Worm (Caenorhabditis elegans) whole organism, late embryonic: ENCODE data around the gene git-1.

Experiments used
- Y22D7AL.16 ChIP-seq: sonication (generic microtip); optimal IDR thresholded peaks from 2 replicates; lab custom pipeline; 2016; ENCODE audit warnings: missing genetic modification characterization, missing compliant biosample characterization
- ama-1 ChIP-seq: fragments of 150-350 bp; optimal IDR thresholded peaks from 2 replicates; lab custom pipeline; 2014
- ceh-18 ChIP-seq: sonication (generic microtip); optimal IDR thresholded peaks from 2 replicates; lab custom pipeline; 2016; ENCODE audit warnings: missing genetic modification characterization, missing compliant biosample characterization
- ceh-19 ChIP-seq: fragments of 200-800 bp; sonication (Bioruptor generic); optimal IDR thresholded peaks from 2 replicates; lab custom pipeline; 2018; ENCODE audit warnings: mild to moderate bottlenecking, missing genetic modification characterization, missing compliant biosample characterization
- ceh-2 ChIP-seq: sonication (generic microtip); optimal IDR thresholded peaks from 2 replicates; lab custom pipeline; 2016; ENCODE audit warnings: missing genotype, missing genetic modification characterization, missing compliant biosample characterization
- ceh-22 ChIP-seq: sonication (generic microtip); optimal IDR thresholded peaks from 2 replicates; lab custom pipeline; 2017; ENCODE audit warnings: missing biosample characterization, missing genetic modification characterization
- ceh-24 ChIP-seq: sonication (generic microtip); optimal IDR thresholded peaks from 2 replicates; lab custom pipeline; 2016; ENCODE audit warnings: mild to moderate bottlenecking, missing genetic modification characterization, missing compliant biosample characterization
- ceh-30 ChIP-seq: fragments of 150-350 bp; optimal IDR thresholded peaks from 2 replicates; lab custom pipeline; 2014; ENCODE audit warnings: missing biosample characterization, missing genetic modification characterization
- ceh-31 ChIP-seq: sonication (generic microtip); optimal IDR thresholded peaks from 2 replicates; lab custom pipeline; 2016; ENCODE audit warnings: missing genetic modification characterization, missing compliant biosample characterization
- ceh-48 ChIP-seq: sonication (generic microtip); optimal IDR thresholded peaks from 2 replicates; lab custom pipeline; 2016; ENCODE audit warnings: missing genetic modification characterization, inconsistent platforms, missing compliant biosample characterization
- ceh-6 ChIP-seq: fragments of 200-800 bp; sonication (Bioruptor generic); optimal IDR thresholded peaks from 2 replicates; lab custom pipeline; 2018; ENCODE audit warnings: mild to moderate bottlenecking, missing genetic modification characterization, missing compliant biosample characterization
- che-1 ChIP-seq: sonication (generic microtip); optimal IDR thresholded peaks from 2 replicates; lab custom pipeline; 2016; ENCODE audit warnings: mild to moderate bottlenecking, missing genetic modification characterization, missing compliant biosample characterization
- dmd-4 ChIP-seq: sonication (generic microtip); optimal IDR thresholded peaks from 2 replicates; lab custom pipeline; 2016; ENCODE audit warnings: borderline replicate concordance, missing genetic modification characterization, missing compliant biosample characterization
- elt-2 ChIP-seq: sonication (generic microtip); optimal IDR thresholded peaks from 2 replicates; lab custom pipeline; 2016; ENCODE audit warnings: missing genetic modification reagents, missing genetic modification characterization, missing compliant biosample characterization
- elt-4 ChIP-seq: sonication (generic microtip); optimal IDR thresholded peaks from 2 replicates; lab custom pipeline; 2016; ENCODE audit warnings: missing genetic modification characterization, missing compliant biosample characterization
- fkh-10 ChIP-seq: fragments of 150-350 bp; optimal IDR thresholded peaks from 2 replicates; lab custom pipeline; 2014; ENCODE audit warnings: missing biosample characterization, missing genetic modification reagents, missing genetic modification characterization
- hlh-13 ChIP-seq: fragments of 200-800 bp; sonication (Bioruptor generic); optimal IDR thresholded peaks from 2 replicates; lab custom pipeline; 2018; ENCODE audit warnings: mild to moderate bottlenecking, missing genetic modification characterization, missing compliant biosample characterization
- hlh-15 ChIP-seq: sonication (generic microtip); optimal IDR thresholded peaks from 2 replicates; lab custom pipeline; 2016; ENCODE audit warnings: missing genetic modification characterization, missing compliant biosample characterization
- hlh-30 ChIP-seq: sonication (generic microtip); optimal IDR thresholded peaks from 2 replicates; lab custom pipeline; 2017; ENCODE audit warnings: antibody characterized with exemption, missing genetic modification characterization, missing compliant biosample characterization; ENCODE audit not compliant: insufficient read depth
- madf-2 ChIP-seq: sonication (generic microtip); optimal IDR thresholded peaks from 2 replicates; lab custom pipeline; 2017; ENCODE audit warnings: missing genetic modification characterization, missing compliant biosample characterization
- nfya-1 ChIP-seq: sonication (generic microtip); optimal IDR thresholded peaks from 2 replicates; lab custom pipeline; 2017; ENCODE audit warnings: missing genetic modification characterization, mild to moderate bottlenecking, missing compliant biosample characterization, antibody characterized with exemption, moderate library complexity
- nhr-232 ChIP-seq: sonication (generic microtip); optimal IDR thresholded peaks from 2 replicates; lab custom pipeline; 2016; ENCODE audit warnings: missing genetic modification characterization, missing compliant biosample characterization
- npax-4 ChIP-seq: sonication (generic microtip); optimal IDR thresholded peaks from 2 replicates; lab custom pipeline; 2016; ENCODE audit warnings: missing genetic modification characterization, missing compliant biosample characterization
- odd-2 ChIP-seq: sonication (generic microtip); optimal IDR thresholded peaks from 2 replicates; lab custom pipeline; 2017; ENCODE audit warnings: antibody characterized with exemption, mild to moderate bottlenecking, missing genetic modification characterization, missing compliant biosample characterization
- pag-3 ChIP-seq: sonication (generic microtip); optimal IDR thresholded peaks from 2 replicates; lab custom pipeline; 2016; ENCODE audit warnings: missing compliant biosample characterization, missing genetic modification characterization, borderline replicate concordance
- pat-9 ChIP-seq: fragments of 200-800 bp; sonication (Bioruptor generic); optimal IDR thresholded peaks from 2 replicates; lab custom pipeline; 2018; ENCODE audit warnings: mild to moderate bottlenecking, missing genetic modification characterization, moderate library complexity, missing compliant biosample characterization
- pha-2 ChIP-seq: sonication (generic microtip); optimal IDR thresholded peaks from 2 replicates; lab custom pipeline; 2017; ENCODE audit warnings: mild to moderate bottlenecking, missing genetic modification characterization, missing compliant biosample characterization
- pha-4 ChIP-seq: fragments of 150-350 bp; optimal IDR thresholded peaks from 2 replicates; lab custom pipeline; 2018; ENCODE audit warnings: missing biosample characterization, missing genetic modification reagents, missing genetic modification characterization
- pqm-1 ChIP-seq: sonication (generic microtip); optimal IDR thresholded peaks from 2 replicates; lab custom pipeline; 2016; ENCODE audit warnings: missing genetic modification characterization, missing compliant biosample characterization
- sdc-2 ChIP-seq: sonication (generic microtip); optimal IDR thresholded peaks from 2 replicates; lab custom pipeline; 2016; ENCODE audit warnings: missing genotype, missing genetic modification characterization, missing compliant biosample characterization
- tbx-2 ChIP-seq: sonication (generic microtip); optimal IDR thresholded peaks from 2 replicates; lab custom pipeline; 2016; ENCODE audit warnings: missing genetic modification characterization, missing compliant biosample characterization
- ttx-3 ChIP-seq: sonication (generic microtip); optimal IDR thresholded peaks from 2 replicates; lab custom pipeline; 2016; ENCODE audit warnings: missing genetic modification reagents, missing genetic modification characterization, missing compliant biosample characterization
- ztf-16 ChIP-seq: sonication (generic microtip); optimal IDR thresholded peaks from 2 replicates; lab custom pipeline; 2017; ENCODE audit warnings: missing genetic modification characterization, missing compliant biosample characterization

The git-1 gene

DNA sequence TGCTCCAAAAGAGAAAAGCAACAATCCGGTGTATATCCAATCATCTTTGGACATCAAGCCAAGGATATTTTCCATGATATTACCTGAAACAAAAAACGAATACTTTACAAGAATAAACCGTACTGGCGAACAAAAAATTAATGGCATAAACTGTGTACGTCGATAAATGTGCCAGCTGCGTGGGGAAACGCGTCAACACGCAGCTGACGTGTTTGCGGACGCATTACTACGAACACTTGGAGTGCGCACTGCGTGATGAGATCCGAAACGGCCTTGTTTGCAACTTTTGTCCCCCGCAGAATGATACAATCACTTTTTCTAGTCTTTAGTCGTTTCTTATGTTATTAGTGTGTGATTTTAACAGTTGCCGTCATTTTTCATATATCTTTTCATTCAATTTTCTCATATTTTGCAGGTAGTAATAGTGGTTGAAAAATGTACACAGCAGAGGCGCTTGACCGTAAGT is at the start of gene git-1, which contains the start of gene mboa-7:
Gene git-1 (plus strand): TSS at position 416 of the 466 bp plus-strand sequence.
Gene mboa-7 (minus strand): TSS at position 83 of the 466 bp plus-strand sequence.
- peak; percentile 33 for TF ChIP-seq elt-2 (tag; lab: Kevin White, UChicago)
- TF ChIP-seq pag-3 (tag; lab: Kevin White, UChicago), result no peak
- TF ChIP-seq odd-2, result no peak
- peak; percentile 33 for TF ChIP-seq ceh-48
- no peak for TF ChIP-seq fkh-10 (GFP tag; lab: Kevin White, UChicago)
- peak; percentile 31 for TF ChIP-seq ceh-18 (tag; lab: Kevin White, UChicago)
- TF ChIP-seq ceh-6 (GFP tag; lab: Kevin White, UChicago), result peak; percentile 33
- peak; percentile 53 for TF ChIP-seq pat-9 (tag; lab: Kevin White, UChicago)
- TF ChIP-seq ttx-3 (tag; lab: Kevin White, UChicago), result no peak
- peak; percentile 12 for TF ChIP-seq madf-2
- TF ChIP-seq hlh-13 (GFP tag; lab: Kevin White, UChicago), result no peak
- TF ChIP-seq dmd-4 (tag; lab: Kevin White, UChicago), result no peak
- peak; percentile 14 for TF ChIP-seq nhr-232 (tag; lab: Kevin White, UChicago)
- no peak for TF ChIP-seq ceh-22
- TF ChIP-seq pqm-1 (tag; lab: Kevin White, UChicago), result no peak
- no peak for TF ChIP-seq pha-4
- TF ChIP-seq nfya-1 (tag; lab: Kevin White, UChicago), result peak; percentile 41
- TF ChIP-seq sdc-2, result peak; percentile 27
- TF ChIP-seq pha-2 (tag; lab: Kevin White, UChicago), result peak; percentile 20
- TF ChIP-seq ceh-19 (GFP tag; lab: Kevin White, UChicago), result no peak
- TF ChIP-seq tbx-2, result peak; percentile 55
- no peak for TF ChIP-seq elt-4 (tag; lab: Kevin White, UChicago)
- TF ChIP-seq ama-1, result no peak
- no peak for TF ChIP-seq ceh-30 (tag; lab: Kevin White, UChicago)
- TF ChIP-seq npax-4 (tag; lab: Kevin White, UChicago), result no peak
- TF ChIP-seq hlh-15 (tag; lab: Kevin White, UChicago), result no peak
- TF ChIP-seq che-1 (tag; lab: Kevin White, UChicago), result peak; percentile 12
- peak; percentile 43 for TF ChIP-seq ceh-31 (tag; lab: Kevin White, UChicago)

DNA sequence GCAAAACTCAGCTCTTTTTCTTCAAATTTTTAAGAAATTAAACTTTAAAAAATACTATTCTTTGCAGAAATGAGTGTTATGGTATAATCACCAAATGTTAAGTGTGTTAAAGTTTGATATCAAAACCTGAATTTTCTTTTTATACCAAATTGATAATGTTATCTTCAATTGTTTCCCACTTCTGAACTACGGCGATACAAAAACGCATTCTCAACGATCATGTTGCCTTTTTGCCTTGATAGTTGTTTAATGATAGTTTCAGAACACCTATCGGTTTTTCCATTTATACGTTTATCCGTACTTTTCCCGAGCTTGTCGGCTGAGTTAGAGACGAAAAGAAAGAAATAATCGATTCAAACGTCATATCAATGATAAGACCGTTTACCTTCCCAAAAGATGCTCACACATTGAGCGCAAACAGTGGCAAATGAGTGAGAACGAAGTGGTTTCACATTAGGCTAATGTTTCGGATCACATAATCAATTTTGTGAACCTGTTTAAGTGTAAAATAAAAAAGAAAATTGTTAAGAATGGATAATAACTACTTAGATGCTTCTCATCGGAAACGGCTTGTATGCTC is 49.6 kb upstream of the git-1 start, which contains the start of gene elt-4:
Gene elt-4 (plus strand): TSS at position 530 of the 580 bp plus-strand sequence.
- no peak for TF ChIP-seq Y22D7AL.16 (tag; lab: Kevin White, UChicago)
- no peak for TF ChIP-seq pha-4
- no peak for TF ChIP-seq ceh-48
- TF ChIP-seq ceh-2, result no peak
- no peak for TF ChIP-seq ztf-16 (tag; lab: Kevin White, UChicago)

ce11 chrX:10476573-10476972 is 48.1 kb upstream of the git-1 start, which contains the start of gene C39B10.7:
Gene C39B10.7 (plus strand): TSS chrX:10476873.
- TF ChIP-seq nhr-232 (tag; lab: Kevin White, UChicago) (no peak), ttx-3 (tag; lab: Kevin White, UChicago) (no peak), pha-4 (no peak), hlh-30 (tag; lab: Kevin White, UChicago) (no peak), pag-3 (tag; lab: Kevin White, UChicago) (no peak), pat-9 (tag; lab: Kevin White, UChicago) (no peak), ceh-30 (tag; lab: Kevin White, UChicago) (no peak), elt-4 (tag; lab: Kevin White, UChicago) (no peak)
- TF ChIP-seq, all 69 proteins: peak for 0

DNA sequence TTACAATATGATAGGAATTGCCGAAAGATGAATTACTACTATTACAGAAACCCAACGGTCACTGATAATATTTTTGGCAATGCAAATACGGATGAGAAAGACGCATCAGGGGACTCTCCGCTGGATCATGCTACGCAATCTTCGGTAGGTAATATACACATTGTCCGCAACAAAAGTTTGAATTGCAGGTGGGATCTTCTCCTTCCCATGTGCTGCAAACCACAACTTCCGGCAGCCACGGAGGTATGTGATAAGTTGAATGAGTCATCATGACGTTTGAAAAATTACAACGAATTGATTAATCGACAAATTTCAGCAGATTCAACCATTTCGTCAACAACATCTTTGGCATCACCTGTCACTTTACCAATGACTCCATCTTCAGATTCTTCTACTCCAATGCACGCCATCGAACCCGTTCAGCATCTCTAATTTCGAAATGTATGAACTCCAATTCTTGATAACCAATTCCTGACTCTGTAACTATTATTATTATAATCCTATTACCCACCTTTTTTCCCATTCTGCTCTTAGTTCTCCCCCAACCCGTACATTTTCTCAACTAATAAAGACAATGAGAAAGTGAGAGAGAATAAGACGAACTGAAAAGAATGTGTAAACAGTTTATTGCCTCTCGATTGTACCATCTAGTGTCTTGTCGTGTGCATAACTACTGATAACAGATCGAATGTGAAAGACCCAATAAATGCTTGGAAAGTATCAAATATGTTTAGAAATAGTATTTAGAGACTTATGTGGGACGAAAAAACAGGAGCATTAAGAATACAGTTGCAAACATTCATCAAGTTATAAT is 47.3 kb upstream of the git-1 start:
- TF ChIP-seq ceh-24 (tag; lab: Kevin White, UChicago) (no peak), elt-2 (tag; lab: Kevin White, UChicago) (no peak), ceh-6 (GFP tag; lab: Kevin White, UChicago) (no peak)
